Fruit fly (Drosophila melanogaster) whole organism, pupa: ENCODE data around the gene CG14817.

ENCODE experiments used
- CG13204 ChIP-seq: fragments of 200-800 bp; sonication (Bioruptor generic); optimal IDR thresholded peaks from 2 replicates; lab custom pipeline; 2018; ENCODE audit warnings: missing biosample characterization, mild to moderate bottlenecking, missing genetic modification characterization, moderate library complexity
- D1 ChIP-seq: fragments of 200-800 bp; sonication (Bioruptor generic); optimal IDR thresholded peaks from 2 replicates; lab custom pipeline; 2018; ENCODE audit warnings: missing biosample characterization, mild to moderate bottlenecking, missing genetic modification characterization, moderate library complexity
- Ets98B ChIP-seq: fragments of 200-800 bp; sonication (Bioruptor generic); IDR thresholded peaks from 2 replicates; pipeline ENCODE4 v1.3.6; 2022; ENCODE audit warnings: missing biosample characterization, missing genetic modification characterization
- fd96Ca ChIP-seq: fragments of 200-800 bp; sonication (Bioruptor generic); IDR thresholded peaks from 3 replicates; pipeline ENCODE4 v1.3.6; 2022; ENCODE audit warnings: missing biosample characterization, missing genetic modification characterization
- rn ChIP-seq: fragments of 200-800 bp; sonication (Bioruptor generic); IDR thresholded peaks from 2 replicates; pipeline ENCODE4 v1.3.6; 2022; ENCODE audit warnings: missing biosample characterization, missing genetic modification characterization

DNA sequence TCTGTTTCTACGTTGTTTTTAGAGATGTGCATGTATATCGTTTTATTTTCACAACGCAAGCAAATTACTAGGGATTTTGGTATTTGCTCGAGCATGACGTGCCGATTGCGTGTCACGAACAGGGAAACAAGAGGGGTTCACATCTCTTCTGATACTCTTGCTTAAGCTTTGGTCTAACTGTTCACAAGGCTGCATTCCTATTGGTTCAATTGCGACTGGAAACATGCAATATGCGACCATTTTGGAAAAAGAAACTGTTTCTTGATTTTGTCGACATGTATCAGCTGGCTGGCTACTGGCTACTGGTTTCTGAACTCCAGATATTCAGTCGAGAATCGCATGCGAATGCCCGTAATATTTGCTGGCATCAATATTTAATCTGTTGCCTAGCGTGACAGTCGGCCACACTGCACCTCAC lies 3.1 kb upstream of the CG14817 start, which contains the start of gene Coa8:
- TF ChIP-seq CG13204 (GFP tag; lab: Kevin White, UChicago): no peak
- no peak for TF ChIP-seq rn (GFP tag; lab: Robert Waterston, UW)
- TF ChIP-seq D1: no peak
- TF ChIP-seq fd96Ca (GFP tag; lab: Robert Waterston, UW): peak; percentile 51; the same call in 2 of the 3 replicates
- peak; percentile 35 for TF ChIP-seq Ets98B (GFP tag; lab: Robert Waterston, UW)
